Worm (Caenorhabditis elegans) whole organism, young adult: ENCODE data around the gene F37C12.18.
A peak's percentile ranks its signal among the peaks of the same experiment; 100 is the strongest.

Experiments
- B0035.1 ChIP-seq: sonication (generic microtip); optimal IDR thresholded peaks from 2 replicates; lab custom pipeline; 2016; ENCODE audit warnings: missing genetic modification characterization, mild to moderate bottlenecking, missing compliant biosample characterization, missing genotype, missing genetic modification reagents
- B0336.3 ChIP-seq: fragments of 200-800 bp; sonication (Bioruptor generic); IDR thresholded peaks from 2 replicates; pipeline ENCODE4 v1.3.6; 2022; ENCODE audit warnings: missing genetic modification characterization, missing compliant biosample characterization
- F23B12.7 ChIP-seq: sonication (generic microtip); optimal IDR thresholded peaks from 2 replicates; lab custom pipeline; 2017; ENCODE audit warnings: missing genetic modification characterization, mild to moderate bottlenecking, missing compliant biosample characterization, antibody characterized with exemption, moderate library complexity; ENCODE audit not compliant: insufficient read depth
- F33H1.4 ChIP-seq: fragments of 200-800 bp; sonication (Bioruptor generic); IDR thresholded peaks from 2 replicates; pipeline ENCODE4 v1.3.6; 2022; ENCODE audit warnings: missing genetic modification reagents, missing genetic modification characterization, missing compliant biosample characterization
- F37B4.10 ChIP-seq: fragments of 200-800 bp; sonication (Bioruptor generic); IDR thresholded peaks from 2 replicates; pipeline ENCODE4 v1.3.6; 2022; ENCODE audit warnings: missing genetic modification characterization, missing compliant biosample characterization
- F49E8.2 ChIP-seq: sonication (generic microtip); optimal IDR thresholded peaks from 3 replicates; lab custom pipeline; 2017; ENCODE audit warnings: missing genetic modification characterization, mild to moderate bottlenecking, missing compliant biosample characterization, antibody characterized with exemption, moderate library complexity; ENCODE audit not compliant: insufficient read depth
- F55B11.4 ChIP-seq: sonication (generic microtip); optimal IDR thresholded peaks from 2 replicates; lab custom pipeline; 2016; ENCODE audit warnings: missing compliant biosample characterization, missing genetic modification characterization, borderline replicate concordance; ENCODE audit not compliant: insufficient read depth
- F57C9.4 ChIP-seq: sonication (generic microtip); optimal IDR thresholded peaks from 2 replicates; lab custom pipeline; 2017; ENCODE audit warnings: mild to moderate bottlenecking, missing genetic modification characterization, missing compliant biosample characterization
- T07F8.4 ChIP-seq: sonication (generic microtip); optimal IDR thresholded peaks from 2 replicates; lab custom pipeline; 2016; ENCODE audit warnings: mild to moderate bottlenecking, missing genetic modification characterization, moderate library complexity, missing compliant biosample characterization
- Y56A3A.18 ChIP-seq: fragments of 200-800 bp; sonication (Bioruptor generic); IDR thresholded peaks from 2 replicates; pipeline ENCODE4 v1.3.6; 2022; ENCODE audit warnings: missing genetic modification reagents, missing genetic modification characterization, missing compliant biosample characterization
- Y95B8A.8 ChIP-seq: fragments of 200-800 bp; sonication (Bioruptor generic); IDR thresholded peaks from 2 replicates; pipeline ENCODE4 v1.3.6; 2022; ENCODE audit warnings: missing genetic modification reagents, missing genetic modification characterization, missing compliant biosample characterization
- akir-1 ChIP-seq: fragments of 200-800 bp; sonication (Bioruptor generic); optimal IDR thresholded peaks from 2 replicates; lab custom pipeline; 2018; ENCODE audit warnings: mild to moderate bottlenecking, missing genetic modification characterization, moderate library complexity, missing compliant biosample characterization
- ama-1 ChIP-seq, 3 experiments: fragments of 150-350 bp in 1 of 3; sonication (generic microtip) in 2 of 3; optimal IDR thresholded peaks; 2 replicates each; lab custom pipeline; 2014 to 2018; ENCODE audit warnings: missing biosample characterization in 2 of 3, missing genetic modification characterization in 2 of 3, missing genetic modification reagents in 2 of 3
- aptf-3 ChIP-seq: fragments of 200-800 bp; sonication (Bioruptor generic); IDR thresholded peaks from 2 replicates; pipeline ENCODE4 v1.3.6; 2022; ENCODE audit warnings: missing genetic modification characterization, missing compliant biosample characterization
- athp-1 ChIP-seq: sonication (generic microtip); optimal IDR thresholded peaks from 2 replicates; lab custom pipeline; 2017; ENCODE audit warnings: mild to moderate bottlenecking, missing genetic modification characterization, missing compliant biosample characterization
- attf-6 ChIP-seq: fragments of 200-800 bp; sonication (Bioruptor generic); IDR thresholded peaks from 2 replicates; pipeline ENCODE4 v1.3.6; 2022; ENCODE audit warnings: missing genetic modification reagents, missing genetic modification characterization, missing compliant biosample characterization
- bed-1 ChIP-seq: fragments of 200-800 bp; sonication (Bioruptor generic); IDR thresholded peaks from 2 replicates; pipeline ENCODE4 v1.3.6; 2022; ENCODE audit warnings: missing genetic modification reagents, missing genetic modification characterization, missing compliant biosample characterization
- cebp-1 ChIP-seq, 2 experiments: fragments of 200-800 bp in 1 of 2; sonication (Bioruptor generic) in 1 of 2; sonication (generic microtip) in 1 of 2; IDR thresholded peaks in 1 of 2; optimal IDR thresholded peaks in 1 of 2; 2 replicates each; pipeline versions ENCODE4 v1.3.6 to Lab custom; 2017 to 2022; ENCODE audit warnings: missing compliant biosample characterization in 2 of 2, missing genetic modification characterization in 2 of 2, mild to moderate bottlenecking in 1 of 2, missing genetic modification reagents in 1 of 2, moderate library complexity in 1 of 2
- ceh-100 ChIP-seq: fragments of 200-800 bp; sonication (Bioruptor generic); IDR thresholded peaks from 2 replicates; pipeline ENCODE4 v1.3.6; 2022; ENCODE audit warnings: missing genetic modification reagents, missing genetic modification characterization, missing compliant biosample characterization
- ceh-58 ChIP-seq: fragments of 200-800 bp; sonication (Bioruptor generic); IDR thresholded peaks from 2 replicates; pipeline ENCODE4 v1.3.6; 2022; ENCODE audit warnings: missing genetic modification characterization, missing compliant biosample characterization
- dox-1 ChIP-seq: fragments of 200-800 bp; sonication (Bioruptor generic); IDR thresholded peaks from 2 replicates; pipeline ENCODE4 v1.3.6; 2022; ENCODE audit warnings: missing genetic modification reagents, missing genetic modification characterization, missing compliant biosample characterization
- dpff-1 ChIP-seq: sonication (generic microtip); optimal IDR thresholded peaks from 2 replicates; lab custom pipeline; 2017; ENCODE audit warnings: mild to moderate bottlenecking, missing genetic modification characterization, missing compliant biosample characterization
- efl-1 ChIP-seq: fragments of 150-350 bp; optimal IDR thresholded peaks from 2 replicates; lab custom pipeline; 2014; ENCODE audit warnings: missing biosample characterization, missing genetic modification reagents, missing genetic modification characterization
- ekl-4 ChIP-seq: fragments of 200-800 bp; sonication (Bioruptor generic); IDR thresholded peaks from 2 replicates; pipeline ENCODE4 v1.3.6; 2022; ENCODE audit warnings: missing genetic modification reagents, missing genetic modification characterization, missing compliant biosample characterization
- hmg-1.2 ChIP-seq: fragments of 200-800 bp; sonication (Bioruptor generic); IDR thresholded peaks from 2 replicates; pipeline ENCODE4 v1.3.6; 2022; ENCODE audit warnings: missing genetic modification reagents, missing genetic modification characterization, missing compliant biosample characterization
- hrde-1 ChIP-seq: sonication (generic microtip); optimal IDR thresholded peaks from 2 replicates; lab custom pipeline; 2016; ENCODE audit warnings: missing genetic modification characterization, mild to moderate bottlenecking, missing compliant biosample characterization, moderate library complexity, missing genotype, missing genetic modification reagents, borderline replicate concordance
- hsf-1 ChIP-seq: fragments of 200-800 bp; sonication (Bioruptor generic); IDR thresholded peaks from 2 replicates; pipeline ENCODE4 v1.3.6; 2022; ENCODE audit warnings: missing genetic modification reagents, missing genetic modification characterization, missing compliant biosample characterization
- lin-35 ChIP-seq, 3 experiments: fragments of 150-350 bp in 2 of 3; sonication (generic microtip) in 1 of 3; optimal IDR thresholded peaks; 2 replicates each; lab custom pipeline; 2014 to 2018; ENCODE audit warnings: missing biosample characterization in 3 of 3, missing genetic modification characterization in 3 of 3, missing genetic modification reagents in 3 of 3
- lsl-1 ChIP-seq: fragments of 200-800 bp; sonication (Bioruptor generic); optimal IDR thresholded peaks from 2 replicates; lab custom pipeline; 2018; ENCODE audit warnings: mild to moderate bottlenecking, missing genetic modification characterization, moderate library complexity, missing compliant biosample characterization
- madf-3 ChIP-seq: fragments of 200-800 bp; sonication (Bioruptor generic); IDR thresholded peaks from 2 replicates; pipeline ENCODE4 v1.3.6; 2022; ENCODE audit warnings: missing genetic modification reagents, missing genetic modification characterization, missing compliant biosample characterization
- madf-6 ChIP-seq: fragments of 200-800 bp; sonication (Bioruptor generic); IDR thresholded peaks from 2 replicates; pipeline ENCODE4 v1.3.6; 2022; ENCODE audit warnings: missing genetic modification reagents, missing genetic modification characterization, missing compliant biosample characterization
- mcd-1 ChIP-seq: fragments of 200-800 bp; sonication (Bioruptor generic); IDR thresholded peaks from 2 replicates; pipeline ENCODE4 v1.3.6; 2022; ENCODE audit warnings: missing genetic modification reagents, missing genetic modification characterization, missing compliant biosample characterization
- nhr-90 ChIP-seq: sonication (generic microtip); optimal IDR thresholded peaks from 2 replicates; lab custom pipeline; 2016; ENCODE audit warnings: missing genotype, mild to moderate bottlenecking, missing genetic modification characterization, missing compliant biosample characterization
- pbrm-1 ChIP-seq: fragments of 200-800 bp; sonication (Bioruptor generic); IDR thresholded peaks from 2 replicates; pipeline ENCODE4 v1.3.6; 2022; ENCODE audit warnings: missing genetic modification reagents, missing genetic modification characterization, missing compliant biosample characterization
- rcor-1 ChIP-seq: fragments of 200-800 bp; sonication (Bioruptor generic); IDR thresholded peaks from 2 replicates; pipeline ENCODE4 v1.3.6; 2022; ENCODE audit warnings: missing genetic modification reagents, missing genetic modification characterization, missing compliant biosample characterization
- repo-1 ChIP-seq: sonication (generic microtip); optimal IDR thresholded peaks from 2 replicates; lab custom pipeline; 2017; ENCODE audit warnings: mild to moderate bottlenecking, missing genetic modification characterization, missing compliant biosample characterization
- snpc-1.3 ChIP-seq: sonication (generic microtip); optimal IDR thresholded peaks from 2 replicates; lab custom pipeline; 2017; ENCODE audit warnings: missing genetic modification characterization, mild to moderate bottlenecking, missing compliant biosample characterization, antibody characterized with exemption, moderate library complexity, missing genotype, missing genetic modification reagents; ENCODE audit not compliant: insufficient read depth
- snpc-3.4 ChIP-seq: sonication (generic microtip); optimal IDR thresholded peaks from 2 replicates; lab custom pipeline; 2017; ENCODE audit warnings: missing genetic modification characterization, mild to moderate bottlenecking, missing compliant biosample characterization, antibody characterized with exemption, moderate library complexity, missing genotype, missing genetic modification reagents
- tlf-1 ChIP-seq: fragments of 200-800 bp; sonication (Bioruptor generic); optimal IDR thresholded peaks from 2 replicates; lab custom pipeline; 2018; ENCODE audit warnings: mild to moderate bottlenecking, missing genetic modification characterization, missing compliant biosample characterization
- ztf-18 ChIP-seq: sonication (generic microtip); optimal IDR thresholded peaks from 2 replicates; lab custom pipeline; 2016; ENCODE audit warnings: missing genotype, mild to moderate bottlenecking, missing genetic modification characterization, missing compliant biosample characterization
- ztf-22 ChIP-seq: fragments of 200-800 bp; sonication (Bioruptor generic); optimal IDR thresholded peaks from 2 replicates; lab custom pipeline; 2018; ENCODE audit warnings: mild to moderate bottlenecking, missing genetic modification characterization, moderate library complexity, missing compliant biosample characterization
- ztf-25 ChIP-seq: fragments of 200-800 bp; sonication (Bioruptor generic); IDR thresholded peaks from 2 replicates; pipeline ENCODE4 v1.3.6; 2022; ENCODE audit warnings: missing genetic modification reagents, missing genetic modification characterization, missing compliant biosample characterization

F37C12.18 gene

ce11 chrIII:7181822-7182221 lies 13.4 kb downstream of the F37C12.18 start, which contains the start of gene epg-4 (continued):
- TF ChIP-seq nhr-90 (tag; lab: Kevin White, UChicago) (peak; percentile 28), hmg-1.2 (GFP tag; lab: Robert Waterston, UW) (peak; percentile 50), akir-1 (GFP tag; lab: Kevin White, UChicago) (no peak), F23B12.7 (tag; lab: Kevin White, UChicago) (peak; percentile 13), athp-1 (tag; lab: Kevin White, UChicago) (peak; percentile 34), lin-35 (GFP tag; optimal IDR thresholded peaks at IDR 0.05; lab: Kevin White, UChicago) (peak in 1 of 3 experiments; percentile 28), ceh-100 (peak; percentile 75), bed-1 (GFP tag; lab: Robert Waterston, UW) (no peak), aptf-3 (GFP tag; lab: Robert Waterston, UW) (0 out of 2 replicates have a peak, but pooled peaks have one; percentile 76), B0336.3 (GFP tag; lab: Robert Waterston, UW) (peak; percentile 70), Y95B8A.8 (GFP tag; lab: Robert Waterston, UW) (no peak; the same call in 1 of the 2 replicates), ztf-18 (tag; lab: Kevin White, UChicago) (peak; percentile 25), F37B4.10 (GFP tag; lab: Robert Waterston, UW) (no peak), F55B11.4 (tag; lab: Kevin White, UChicago) (no peak)

- TF ChIP-seq ceh-100 (peak; percentile 59; the same call in 1 of the 2 replicates), ekl-4 (GFP tag; lab: Robert Waterston, UW) (peak; percentile 82), F57C9.4 (tag; lab: Kevin White, UChicago) (no peak), snpc-3.4 (peak; percentile 57), B0035.1 (no peak), hsf-1 (GFP tag; lab: Robert Waterston, UW) (peak; percentile 68; the same call in 1 of the 2 replicates), attf-6 (GFP tag; lab: Robert Waterston, UW) (peak; percentile 79), efl-1 (no peak), T07F8.4 (no peak), ama-1 (optimal IDR thresholded peaks at IDR 0.05; lab: Kevin White, UChicago) (no peak), ama-1 (GFP tag; optimal IDR thresholded peaks at IDR 0.05; lab: Kevin White, UChicago) (peak in 1 of 2 experiments; percentile 73), mcd-1 (GFP tag; lab: Robert Waterston, UW) (peak; percentile 47; the same call in 1 of the 2 replicates), madf-6 (GFP tag; lab: Robert Waterston, UW) (peak; percentile 70), B0336.3 (GFP tag; lab: Robert Waterston, UW) (peak; percentile 88), madf-3 (GFP tag; lab: Robert Waterston, UW) (peak; percentile 87), cebp-1 (GFP tag; IDR thresholded peaks at IDR 0.05; lab: Robert Waterston, UW) (no peak), cebp-1 (tag; optimal IDR thresholded peaks at IDR 0.05; lab: Kevin White, UChicago) (peak; percentile 49), nhr-90 (tag; lab: Kevin White, UChicago) (no peak), repo-1 (tag; lab: Kevin White, UChicago) (peak; percentile 52), ceh-58 (GFP tag; lab: Robert Waterston, UW) (0 out of 2 replicates have a peak, but pooled peaks have one; percentile 28), dox-1 (GFP tag; lab: Robert Waterston, UW) (0 out of 2 replicates have a peak, but pooled peaks have one; percentile 52), ztf-22 (no peak), lsl-1 (peak; percentile 33), F49E8.2 (tag; lab: Kevin White, UChicago) (peak; percentile 26), pbrm-1 (GFP tag; lab: Robert Waterston, UW) (peak; percentile 42; the same call in 1 of the 2 replicates), dpff-1 (tag; lab: Kevin White, UChicago) (peak; percentile 19), lin-35 (GFP tag; optimal IDR thresholded peaks at IDR 0.05; lab: Kevin White, UChicago) (no peak), F33H1.4 (GFP tag; lab: Robert Waterston, UW) (peak; percentile 59), ztf-25 (peak; percentile 52; the same call in 1 of the 2 replicates), tlf-1 (peak; percentile 60), athp-1 (tag; lab: Kevin White, UChicago) (peak; percentile 38), ztf-18 (tag; lab: Kevin White, UChicago) (peak; percentile 13), snpc-1.3 (tag; lab: Kevin White, UChicago) (no peak), F23B12.7 (tag; lab: Kevin White, UChicago) (no peak), hmg-1.2 (GFP tag; lab: Robert Waterston, UW) (peak; percentile 30; the same call in 1 of the 2 replicates), Y56A3A.18 (peak; percentile 75), rcor-1 (peak; percentile 74), hrde-1 (tag; lab: Kevin White, UChicago) (peak; percentile 71)
These were observed 14.6 kb downstream of the F37C12.18 start, which contains the start of gene ndab-2 for ce11 chrIII:7180613-7181012. Gene ndab-2 (plus strand): TSS chrIII:7180752.
